Fruit fly (Drosophila melanogaster) whole organism, embryonic: ENCODE measurements around the gene CG43693.

Source experiments
- Aef1 ChIP-seq: fragments of 200-800 bp; sonication (Bioruptor generic); IDR thresholded peaks from 3 replicates; pipeline ENCODE4 v1.3.6; 2022; ENCODE audit warnings: missing biosample characterization, missing genetic modification characterization
- Bteb2 ChIP-seq: fragments of 200-800 bp; sonication (Bioruptor generic); optimal IDR thresholded peaks from 2 replicates; lab custom pipeline; 2016; ENCODE audit warnings: missing biosample characterization, missing genetic modification characterization
- CG11456 ChIP-seq: fragments of 200-800 bp; sonication (Bioruptor generic); IDR thresholded peaks from 3 replicates; pipeline ENCODE4 v1.3.6; 2022; ENCODE audit warnings: missing biosample characterization, missing genetic modification characterization
- CG12104 ChIP-seq: fragments of 200-800 bp; sonication (Bioruptor generic); optimal IDR thresholded peaks from 3 replicates; lab custom pipeline; 2016; ENCODE audit warnings: missing biosample characterization, missing genetic modification characterization
- CG13894 ChIP-seq: fragments of 200-800 bp; sonication (Bioruptor generic); optimal IDR thresholded peaks from 3 replicates; lab custom pipeline; 2018; ENCODE audit warnings: missing biosample characterization, mild to moderate bottlenecking, missing genetic modification characterization, moderate library complexity
- CG15073 ChIP-seq: fragments of 200-800 bp; sonication (Bioruptor generic); optimal IDR thresholded peaks from 2 replicates; lab custom pipeline; 2016; ENCODE audit warnings: missing biosample characterization, missing genetic modification characterization
- CG15479 ChIP-seq: fragments of 200-800 bp; sonication (Bioruptor generic); optimal IDR thresholded peaks from 3 replicates; lab custom pipeline; 2019; ENCODE audit warnings: missing biosample characterization, mild to moderate bottlenecking, missing genetic modification characterization, moderate library complexity
- CG17385 ChIP-seq: fragments of 200-800 bp; sonication (Bioruptor generic); optimal IDR thresholded peaks from 3 replicates; lab custom pipeline; 2018; ENCODE audit warnings: missing biosample characterization, mild to moderate bottlenecking, missing genetic modification characterization
- CG18599 ChIP-seq: fragments of 200-800 bp; sonication (Bioruptor generic); optimal IDR thresholded peaks from 3 replicates; lab custom pipeline; 2017; ENCODE audit warnings: missing biosample characterization, missing genetic modification characterization, mild to moderate bottlenecking, moderate library complexity, missing genetic modification reagents
- CG18764 ChIP-seq: fragments of 200-800 bp; sonication (Bioruptor generic); optimal IDR thresholded peaks from 3 replicates; lab custom pipeline; 2016; ENCODE audit warnings: missing biosample characterization, missing genetic modification characterization
- CG2199 ChIP-seq: fragments of 200-800 bp; sonication (Bioruptor generic); IDR thresholded peaks from 3 replicates; pipeline ENCODE4 v1.3.6; 2022; ENCODE audit warnings: missing biosample characterization, missing genetic modification characterization
- CG2875 ChIP-seq: fragments of 200-800 bp; sonication (Bioruptor generic); optimal IDR thresholded peaks from 2 replicates; lab custom pipeline; 2017; ENCODE audit warnings: missing biosample characterization, mild to moderate bottlenecking, missing genetic modification characterization, missing genetic modification reagents
- CG4424 ChIP-seq: fragments of 200-800 bp; sonication (Bioruptor generic); optimal IDR thresholded peaks from 3 replicates; lab custom pipeline; 2016; ENCODE audit warnings: missing biosample characterization, missing genetic modification characterization
- CG6654 ChIP-seq: fragments of 200-800 bp; sonication (Bioruptor generic); optimal IDR thresholded peaks from 2 replicates; lab custom pipeline; 2017; ENCODE audit warnings: missing biosample characterization, mild to moderate bottlenecking, missing genetic modification characterization
- CG6765 ChIP-seq: fragments of 200-800 bp; sonication (Bioruptor generic); optimal IDR thresholded peaks from 3 replicates; lab custom pipeline; 2017; ENCODE audit warnings: missing biosample characterization, mild to moderate bottlenecking, missing genetic modification characterization
- CG7372 ChIP-seq: fragments of 200-800 bp; sonication (Bioruptor generic); IDR thresholded peaks from 2 replicates; pipeline ENCODE4 v1.3.6; 2022; ENCODE audit warnings: missing biosample characterization, missing genetic modification characterization
- CG7839 ChIP-seq: fragments of 200-800 bp; sonication (Bioruptor generic); optimal IDR thresholded peaks from 3 replicates; lab custom pipeline; 2018; ENCODE audit warnings: missing biosample characterization, mild to moderate bottlenecking, missing genetic modification characterization, moderate library complexity
- CG7928 ChIP-seq: fragments of 200-800 bp; sonication (Bioruptor generic); optimal IDR thresholded peaks from 2 replicates; lab custom pipeline; 2017; ENCODE audit warnings: missing biosample characterization, mild to moderate bottlenecking, missing genetic modification characterization
- CG8089 ChIP-seq: fragments of 200-800 bp; sonication (Bioruptor generic); optimal IDR thresholded peaks from 3 replicates; lab custom pipeline; 2016; ENCODE audit warnings: missing biosample characterization, missing genetic modification characterization
- CG8765 ChIP-seq: fragments of 200-800 bp; sonication (Bioruptor generic); IDR thresholded peaks from 2 replicates; pipeline ENCODE4 v1.3.6; 2022; ENCODE audit warnings: missing biosample characterization, missing genetic modification characterization
- CG8924 ChIP-seq: fragments of 200-800 bp; optimal IDR thresholded peaks from 3 replicates; lab custom pipeline; 2019; ENCODE audit warnings: missing biosample characterization, mild to moderate bottlenecking, missing genetic modification characterization, moderate library complexity
- D19A ChIP-seq: fragments of 200-800 bp; optimal IDR thresholded peaks from 3 replicates; lab custom pipeline; 2019; ENCODE audit warnings: missing biosample characterization, mild to moderate bottlenecking, missing genetic modification characterization, moderate library complexity
- Dad ChIP-seq: fragments of 200-800 bp; sonication (Bioruptor generic); optimal IDR thresholded peaks from 3 replicates; lab custom pipeline; 2016; ENCODE audit warnings: missing biosample characterization, missing genetic modification characterization
- Deaf1 ChIP-seq: fragments of 200-800 bp; optimal IDR thresholded peaks from 3 replicates; lab custom pipeline; 2019; ENCODE audit warnings: missing biosample characterization, mild to moderate bottlenecking, missing genetic modification characterization, moderate library complexity
- Med ChIP-seq: fragments of 200-800 bp; sonication (Bioruptor generic); peaks from one replicate; lab custom pipeline; 2016; ENCODE audit warnings: missing biosample characterization, missing genetic modification characterization, mild to moderate bottlenecking, inconsistent platforms, moderate library complexity
- Mrtf ChIP-seq: fragments of 200-800 bp; sonication (Bioruptor generic); IDR thresholded peaks from 3 replicates; pipeline ENCODE4 v1.3.6; 2022; ENCODE audit warnings: missing biosample characterization, missing genetic modification characterization
- Myb ChIP-seq: fragments of 200-800 bp; sonication (Bioruptor generic); optimal IDR thresholded peaks from 2 replicates; lab custom pipeline; 2016; ENCODE audit warnings: missing biosample characterization, missing genetic modification characterization
- Poxn ChIP-seq: fragments of 200-800 bp; sonication (Bioruptor generic); IDR thresholded peaks from 2 replicates; pipeline ENCODE4 v1.3.6; 2022; ENCODE audit warnings: missing biosample characterization, missing genetic modification characterization
- Scr ChIP-seq: fragments of 200-800 bp; sonication (Bioruptor generic); IDR thresholded peaks from 2 replicates; pipeline ENCODE4 v1.3.6; 2022; ENCODE audit warnings: missing biosample characterization, missing genetic modification characterization; ENCODE audit not compliant: partially characterized antibody
- Ssrp ChIP-seq: fragments of 200-800 bp; sonication (Bioruptor generic); optimal IDR thresholded peaks from 2 replicates; lab custom pipeline; 2018; ENCODE audit warnings: missing biosample characterization, mild to moderate bottlenecking, missing genetic modification characterization, moderate library complexity
- Vsx1 ChIP-seq: fragments of 200-800 bp; sonication (Bioruptor generic); optimal IDR thresholded peaks from 2 replicates; lab custom pipeline; 2017; ENCODE audit warnings: missing biosample characterization, mild to moderate bottlenecking, missing genetic modification characterization, missing genetic modification reagents
- YL-1 ChIP-seq: fragments of 200-800 bp; sonication (Bioruptor generic); optimal IDR thresholded peaks from 3 replicates; lab custom pipeline; 2017; ENCODE audit warnings: missing biosample characterization, mild to moderate bottlenecking, missing genetic modification characterization
- bcd ChIP-seq: fragments of 200-800 bp; sonication (Bioruptor generic); optimal IDR thresholded peaks from 2 replicates; lab custom pipeline; 2017; ENCODE audit warnings: missing biosample characterization, mild to moderate bottlenecking, missing genetic modification characterization
- corto ChIP-seq: fragments of 200-800 bp; sonication (Bioruptor generic); optimal IDR thresholded peaks from 2 replicates; lab custom pipeline; 2016; ENCODE audit warnings: missing biosample characterization, mild to moderate bottlenecking, missing genetic modification characterization, moderate library complexity
- crc ChIP-seq: fragments of 200-800 bp; sonication (Bioruptor generic); optimal IDR thresholded peaks from 2 replicates; lab custom pipeline; 2016; ENCODE audit warnings: missing biosample characterization, missing genetic modification characterization
- croc ChIP-seq: fragments of 200-800 bp; sonication (Bioruptor generic); conservative IDR thresholded peaks from 3 replicates; pipeline ENCODE4 v1.3.6; 2022; ENCODE audit warnings: missing biosample characterization, missing genetic modification characterization
- dan ChIP-seq: fragments of 200-800 bp; sonication (Bioruptor generic); IDR thresholded peaks from 2 replicates; pipeline ENCODE4 v1.3.6; 2022; ENCODE audit warnings: missing biosample characterization, missing genetic modification characterization
- gro ChIP-seq: fragments of 200-800 bp; sonication (Bioruptor generic); optimal IDR thresholded peaks from 2 replicates; lab custom pipeline; 2016; ENCODE audit warnings: missing biosample characterization, missing genetic modification characterization
- gt ChIP-seq: fragments of 200-800 bp; sonication (Bioruptor generic); IDR thresholded peaks from 2 replicates; pipeline ENCODE4 v1.3.6; 2022; ENCODE audit warnings: missing biosample characterization, missing genetic modification characterization
- kay ChIP-seq: fragments of 200-800 bp; sonication (Bioruptor generic); optimal IDR thresholded peaks from 2 replicates; lab custom pipeline; 2016; ENCODE audit warnings: missing biosample characterization, missing genetic modification characterization
- mld ChIP-seq: fragments of 200-800 bp; sonication (Bioruptor generic); IDR thresholded peaks from 3 replicates; pipeline ENCODE4 v1.3.6; 2022; ENCODE audit warnings: missing biosample characterization, missing genetic modification characterization; ENCODE audit not compliant: partially characterized antibody
- org-1 ChIP-seq: fragments of 200-800 bp; sonication (Bioruptor generic); optimal IDR thresholded peaks from 2 replicates; lab custom pipeline; 2017; ENCODE audit warnings: missing biosample characterization, missing genetic modification characterization
- pfk ChIP-seq: fragments of 200-800 bp; sonication (Bioruptor generic); optimal IDR thresholded peaks from 2 replicates; lab custom pipeline; 2018; ENCODE audit warnings: missing biosample characterization, mild to moderate bottlenecking, missing genetic modification characterization, moderate library complexity
- pita ChIP-seq: fragments of 200-800 bp; sonication (Bioruptor generic); optimal IDR thresholded peaks from 2 replicates; lab custom pipeline; 2017; ENCODE audit warnings: missing biosample characterization, mild to moderate bottlenecking, missing genetic modification characterization
- pnt ChIP-seq: fragments of 200-800 bp; sonication (Bioruptor generic); optimal IDR thresholded peaks from 3 replicates; lab custom pipeline; 2016; ENCODE audit warnings: missing biosample characterization, missing genetic modification characterization
- pros ChIP-seq: fragments of 200-800 bp; sonication (Bioruptor generic); optimal IDR thresholded peaks from 3 replicates; lab custom pipeline; 2019; ENCODE audit warnings: missing biosample characterization, mild to moderate bottlenecking, missing genetic modification characterization, moderate library complexity
- salm ChIP-seq: fragments of 200-800 bp; sonication (Bioruptor generic); optimal IDR thresholded peaks from 2 replicates; lab custom pipeline; 2018; ENCODE audit warnings: missing biosample characterization, mild to moderate bottlenecking, missing genetic modification characterization
- seq ChIP-seq: fragments of 200-800 bp; sonication (Bioruptor generic); IDR thresholded peaks from 2 replicates; pipeline ENCODE4 v1.3.6; 2022; ENCODE audit warnings: missing biosample characterization, missing genetic modification characterization
- sima ChIP-seq: fragments of 200-800 bp; sonication (Bioruptor generic); optimal IDR thresholded peaks from 2 replicates; lab custom pipeline; 2016; ENCODE audit warnings: missing biosample characterization, missing genetic modification characterization
- tx ChIP-seq: fragments of 200-800 bp; sonication (Bioruptor generic); optimal IDR thresholded peaks from 2 replicates; lab custom pipeline; 2016; ENCODE audit warnings: missing biosample characterization, missing genetic modification characterization
- unpg ChIP-seq: fragments of 200-800 bp; sonication (Bioruptor generic); optimal IDR thresholded peaks from 3 replicates; lab custom pipeline; 2018; ENCODE audit warnings: missing biosample characterization, mild to moderate bottlenecking, missing genetic modification characterization, moderate library complexity

CG43693 gene

dm6 chr3L:11047877-11048276, 3.3 kb downstream of the CG43693 start (continued):
- TF ChIP-seq CG8089 (GFP tag; lab: Kevin White, UChicago) (peak; percentile 91), pnt (peak; percentile 76), Dad (GFP tag; lab: Kevin White, UChicago) (peak; percentile 65), CG8765 (GFP tag; lab: Robert Waterston, UW) (peak; percentile 60; the same call in 1 of the 2 replicates), CG11456 (peak; percentile 96), pita (peak; percentile 26), CG8924 (peak; percentile 19), CG7372 (GFP tag; lab: Robert Waterston, UW) (peak; percentile 99), croc (GFP tag; lab: Robert Waterston, UW) (peak; percentile 43; the same call in 2 of the 3 replicates), CG18764 (GFP tag; lab: Kevin White, UChicago) (peak; percentile 59), CG18599 (no peak), Ssrp (peak; percentile 39), crc (GFP tag; lab: Kevin White, UChicago) (no peak), sima (GFP tag; lab: Kevin White, UChicago) (peak; percentile 24), Myb (GFP tag; lab: Kevin White, UChicago) (peak; percentile 96), gt (GFP tag; lab: Robert Waterston, UW) (no peak), CG7839 (peak; percentile 82), pros (GFP tag; lab: Kevin White, UChicago) (no peak), gro (GFP tag; lab: Kevin White, UChicago) (no peak), seq (0 out of 2 replicates have a peak, but pooled peaks have one; percentile 52), Mrtf (GFP tag; lab: Robert Waterston, UW) (peak; percentile 82), CG13894 (tag; lab: Kevin White, UChicago) (no peak), salm (tag; lab: Kevin White, UChicago) (no peak), CG17385 (GFP tag; lab: Kevin White, UChicago) (peak; percentile 64), CG6765 (GFP tag; lab: Kevin White, UChicago) (peak; percentile 42), bcd (GFP tag; lab: Kevin White, UChicago) (peak; percentile 74), org-1 (GFP tag; lab: Kevin White, UChicago) (peak; percentile 15), CG12104 (GFP tag; lab: Kevin White, UChicago) (peak; percentile 57), unpg (GFP tag; lab: Kevin White, UChicago) (peak; percentile 66), Scr (GFP tag; lab: Robert Waterston, UW) (no peak), CG7928 (GFP tag; lab: Kevin White, UChicago) (no peak), CG15073 (GFP tag; lab: Kevin White, UChicago) (no peak), CG2875 (peak; percentile 64), kay (GFP tag; lab: Kevin White, UChicago) (peak; percentile 49), corto (GFP tag; lab: Kevin White, UChicago) (no peak), Poxn (no peak), CG2199 (GFP tag; lab: Robert Waterston, UW) (peak; percentile 94), CG6654 (GFP tag; lab: Kevin White, UChicago) (peak; percentile 36), CG15479 (GFP tag; lab: Kevin White, UChicago) (no peak), dan (GFP tag; lab: Robert Waterston, UW) (no peak), CG4424 (GFP tag; lab: Kevin White, UChicago) (peak; percentile 74), Med (GFP tag; lab: Kevin White, UChicago) (peak; percentile 98), Vsx1 (GFP tag; lab: Kevin White, UChicago) (peak; percentile 83), mld (GFP tag; lab: Robert Waterston, UW) (no peak), Bteb2 (GFP tag; lab: Kevin White, UChicago) (no peak), Aef1 (peak; percentile 53), pfk (GFP tag; lab: Kevin White, UChicago) (peak; percentile 17), tx (GFP tag; lab: Kevin White, UChicago) (peak; percentile 51), YL-1 (GFP tag; lab: Kevin White, UChicago) (peak; percentile 12), Deaf1 (tag; lab: Kevin White, UChicago) (peak; percentile 12), D19A (tag; lab: Kevin White, UChicago) (peak; percentile 42)
